Worm (Caenorhabditis elegans): ENCODE measurements around the gene ZK897.10.

ZK897.10 gene

DNA sequence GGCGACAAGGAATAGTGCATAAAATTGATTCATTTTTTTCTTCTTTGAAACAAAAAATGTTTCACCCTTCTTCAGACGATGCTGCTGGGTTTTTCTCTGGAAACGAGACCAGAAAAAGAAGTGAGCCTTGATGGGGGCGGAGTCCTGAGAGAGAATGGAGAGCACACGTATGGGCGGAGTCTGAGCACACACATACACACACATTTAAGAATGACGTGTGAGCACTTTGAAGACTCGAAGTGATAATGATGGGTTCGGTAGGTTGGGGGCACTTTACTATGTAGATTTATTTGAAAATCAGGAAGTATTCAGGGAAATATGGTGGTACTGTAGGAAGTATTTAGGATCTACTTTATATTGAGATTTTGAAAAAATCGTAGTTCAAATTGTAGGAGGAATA is 7.7 kb upstream of the ZK897.10 start, which contains the start of gene flp-9:
TSS of gene flp-9 (minus strand) at position 101 of the 400 bp plus-strand sequence.
- TF ChIP-seq sptf-1 (tag; optimal IDR thresholded peaks at IDR 0.05), result no peak
- TF ChIP-seq nhr-237 (tag; optimal IDR thresholded peaks at IDR 0.05), result no peak
- no peak for TF ChIP-seq nhr-76 (tag; optimal IDR thresholded peaks at IDR 0.05)
- no peak for TF ChIP-seq unc-120 (tag; optimal IDR thresholded peaks at IDR 0.05; ENCODE audit: poor library complexity, severe bottlenecking)
- no peak for TF ChIP-seq flh-1 (GFP tag; optimal IDR thresholded peaks at IDR 0.05)
- TF ChIP-seq ceh-83 (GFP tag; optimal IDR thresholded peaks at IDR 0.05), result no peak
- no peak for TF ChIP-seq elt-3 (tag; optimal IDR thresholded peaks at IDR 0.05)
- TF ChIP-seq nhr-12 (tag; optimal IDR thresholded peaks at IDR 0.05), result no peak
- TF ChIP-seq snpc-4 (tag; optimal IDR thresholded peaks at IDR 0.05), result no peak
- no peak for TF ChIP-seq bed-3 (GFP tag; optimal IDR thresholded peaks at IDR 0.05)
- no peak for TF ChIP-seq mep-1 (tag; optimal IDR thresholded peaks at IDR 0.05)
- TF ChIP-seq ceh-43 (GFP tag; optimal IDR thresholded peaks at IDR 0.05), result no peak
- TF ChIP-seq blmp-1 (tag; optimal IDR thresholded peaks at IDR 0.05), result no peak
- TF ChIP-seq hlh-1 (tag; optimal IDR thresholded peaks at IDR 0.05), result no peak
- no peak for TF ChIP-seq ceh-39 (tag; optimal IDR thresholded peaks at IDR 0.05)
- TF ChIP-seq cnd-1 (tag; optimal IDR thresholded peaks at IDR 0.05), result no peak
- no peak for TF ChIP-seq nhr-2 (tag; optimal IDR thresholded peaks at IDR 0.05)

- TF ChIP-seq unc-120 (tag; optimal IDR thresholded peaks at IDR 0.05; ENCODE audit: poor library complexity, severe bottlenecking) (no peak), ces-1 (GFP tag; optimal IDR thresholded peaks at IDR 0.05) (peak; percentile 83), snpc-4 (tag; optimal IDR thresholded peaks at IDR 0.05) (no peak), ceh-39 (tag; optimal IDR thresholded peaks at IDR 0.05) (no peak)
These were observed 2.4 kb upstream of the ZK897.10 start for ce11 chrIV:12762782-12763181.

DNA sequence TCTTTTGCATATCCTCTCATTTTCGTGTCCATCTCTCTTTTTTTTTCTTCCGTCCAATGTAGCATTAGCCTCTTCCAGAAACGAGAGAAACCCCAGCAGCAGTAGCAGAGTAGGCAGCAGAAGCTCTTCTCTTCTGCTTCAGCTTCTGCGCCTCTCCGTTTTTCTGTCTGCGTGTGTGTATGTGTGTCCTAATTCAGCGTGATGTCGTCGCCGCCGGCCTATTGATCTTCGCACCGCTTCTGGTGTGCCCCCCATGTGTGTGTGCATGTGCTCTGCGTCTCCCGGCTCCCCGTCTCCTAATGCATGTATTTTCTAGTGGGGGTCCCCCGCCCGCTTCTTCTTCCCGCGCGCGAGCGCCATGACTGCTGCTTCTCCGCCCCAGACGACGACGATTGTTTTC is 6.3 kb downstream of the ZK897.10 start:
- TF ChIP-seq snpc-4 (tag; optimal IDR thresholded peaks at IDR 0.05), result no peak
- peak; percentile 57 for TF ChIP-seq mls-2 (tag; optimal IDR thresholded peaks at IDR 0.05)
- no peak for TF ChIP-seq nhr-237 (tag; optimal IDR thresholded peaks at IDR 0.05)
- TF ChIP-seq mab-5 (tag; optimal IDR thresholded peaks at IDR 0.05), result no peak
- peak; percentile 3 for TF ChIP-seq lsy-2 (tag; optimal IDR thresholded peaks at IDR 0.05)
- peak; percentile 79 for TF ChIP-seq ces-1 (GFP tag; optimal IDR thresholded peaks at IDR 0.05)
- peak; percentile 45 for TF ChIP-seq sptf-1 (tag; optimal IDR thresholded peaks at IDR 0.05)

ce11 chrIV:12773519-12773918 is 8.4 kb downstream of the ZK897.10 start, which contains the start of gene unc-31:
Gene unc-31, plus strand, starts transcription at chrIV:12773867.
- no peak for TF ChIP-seq ceh-43 (GFP tag; optimal IDR thresholded peaks at IDR 0.05)
- TF ChIP-seq ces-1 (GFP tag; optimal IDR thresholded peaks at IDR 0.05), result peak; percentile 52

DNA sequence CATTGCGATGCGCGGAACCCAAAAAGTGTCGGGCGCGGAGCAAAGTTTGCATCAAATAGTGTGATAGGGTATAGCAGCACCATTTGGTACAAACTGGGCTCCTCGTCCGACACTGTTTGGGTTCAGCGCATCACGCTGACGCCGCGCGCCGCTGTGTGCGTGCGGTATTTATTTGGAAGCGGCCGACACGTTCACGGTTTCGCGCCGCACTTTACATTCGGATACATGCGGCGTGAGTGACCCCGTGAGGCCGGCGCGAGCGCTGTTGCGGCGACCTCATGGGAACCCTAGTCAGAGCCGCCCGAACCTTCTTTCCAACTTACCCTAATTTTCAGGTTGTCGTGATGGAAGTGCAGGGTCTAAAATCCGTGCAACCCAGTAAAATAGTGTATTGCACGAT is 15.8 kb downstream of the ZK897.10 start:
- TF ChIP-seq sem-2 (GFP tag; optimal IDR thresholded peaks at IDR 0.05) (no peak), nhr-76 (tag; optimal IDR thresholded peaks at IDR 0.05) (no peak), nhr-2 (tag; optimal IDR thresholded peaks at IDR 0.05) (no peak), zip-8 (tag; optimal IDR thresholded peaks at IDR 0.05) (no peak), ces-1 (GFP tag; optimal IDR thresholded peaks at IDR 0.05) (no peak), blmp-1 (tag; optimal IDR thresholded peaks at IDR 0.05) (no peak), nhr-237 (tag; optimal IDR thresholded peaks at IDR 0.05) (no peak), drap-1 (GFP tag; optimal IDR thresholded peaks at IDR 0.05) (no peak), lin-32 (GFP tag; optimal IDR thresholded peaks at IDR 0.05) (no peak), flh-1 (GFP tag; optimal IDR thresholded peaks at IDR 0.05) (no peak), sptf-1 (tag; optimal IDR thresholded peaks at IDR 0.05) (no peak), mls-2 (tag; optimal IDR thresholded peaks at IDR 0.05) (no peak), M03D4.4 (tag; optimal IDR thresholded peaks at IDR 0.05) (no peak)

- TF ChIP-seq drap-1 (GFP tag; optimal IDR thresholded peaks at IDR 0.05) (no peak), blmp-1 (tag; optimal IDR thresholded peaks at IDR 0.05) (no peak), ham-2 (GFP tag; optimal IDR thresholded peaks at IDR 0.05) (no peak), lin-32 (GFP tag; optimal IDR thresholded peaks at IDR 0.05) (no peak), bed-3 (GFP tag; optimal IDR thresholded peaks at IDR 0.05) (no peak), ces-1 (GFP tag; optimal IDR thresholded peaks at IDR 0.05) (no peak), unc-39 (tag; optimal IDR thresholded peaks at IDR 0.05) (no peak), ceh-83 (GFP tag; optimal IDR thresholded peaks at IDR 0.05) (no peak), elt-3 (tag; optimal IDR thresholded peaks at IDR 0.05) (no peak), tbx-8 (GFP tag; optimal IDR thresholded peaks at IDR 0.05) (no peak), elt-1 (tag; optimal IDR thresholded peaks at IDR 0.05; ENCODE audit: borderline replicate concordance, insufficient read depth) (no peak), nhr-28 (tag; optimal IDR thresholded peaks at IDR 0.05) (no peak), zip-8 (tag; optimal IDR thresholded peaks at IDR 0.05) (no peak), ztf-11 (tag; optimal IDR thresholded peaks at IDR 0.05) (no peak), hlh-1 (tag; optimal IDR thresholded peaks at IDR 0.05) (no peak), unc-62 (GFP tag; optimal IDR thresholded peaks at IDR 0.05) (no peak), nhr-2 (tag; optimal IDR thresholded peaks at IDR 0.05) (no peak)
These were observed 16.8 kb downstream of the ZK897.10 start for ce11 chrIV:12781804-12782449.

All from whole organism, mixed stage, embryonic.